Worm (Caenorhabditis elegans) whole organism, midembryonic: ENCODE data around the gene ptr-20.
A peak's percentile ranks its signal among the peaks of the same experiment; 100 is the strongest.
"Not testable (repeated sequence)": the region's sequence is repeated elsewhere in the genome, so short reads cannot be mapped to it uniquely, and the experiment has no call there.

Experiments
- T22C8.4 ChIP-seq: fragments of 200-800 bp; sonication (Bioruptor generic); IDR thresholded peaks from 2 replicates; pipeline ENCODE4 v1.3.6; 2022; ENCODE audit warnings: missing genetic modification characterization, missing compliant biosample characterization
- cog-1 ChIP-seq: sonication (generic microtip); optimal IDR thresholded peaks from 2 replicates; lab custom pipeline; 2016; ENCODE audit warnings: missing genetic modification characterization, missing compliant biosample characterization
- flt-1 ChIP-seq: fragments of 200-800 bp; sonication (Bioruptor generic); IDR thresholded peaks from 2 replicates; pipeline ENCODE4 v1.3.6; 2022; ENCODE audit warnings: missing genetic modification characterization, missing compliant biosample characterization
- klf-2 ChIP-seq: fragments of 200-800 bp; sonication (Bioruptor generic); conservative IDR thresholded peaks from 2 replicates; pipeline ENCODE4 v1.3.6; 2022; ENCODE audit warnings: missing genetic modification reagents, missing genetic modification characterization, missing compliant biosample characterization
- med-1 ChIP-seq: sonication (generic microtip); optimal IDR thresholded peaks from 2 replicates; lab custom pipeline; 2017; ENCODE audit warnings: missing genetic modification characterization, mild to moderate bottlenecking, missing compliant biosample characterization, antibody characterized with exemption, missing genetic modification reagents; ENCODE audit not compliant: insufficient read depth
- ref-1 ChIP-seq: fragments of 200-800 bp; sonication (Bioruptor generic); conservative IDR thresholded peaks from 2 replicates; pipeline ENCODE4 v1.3.6; 2022; ENCODE audit warnings: missing genetic modification reagents, missing genetic modification characterization, missing compliant biosample characterization
- tab-1 ChIP-seq: fragments of 200-800 bp; sonication (Bioruptor generic); IDR thresholded peaks from 2 replicates; pipeline ENCODE4 v1.3.6; 2022; ENCODE audit warnings: missing genetic modification characterization, missing compliant biosample characterization
- ztf-23 ChIP-seq: fragments of 200-800 bp; sonication (Bioruptor generic); IDR thresholded peaks from 2 replicates; pipeline ENCODE4 v1.3.6; 2022; ENCODE audit warnings: missing genetic modification reagents, missing genetic modification characterization, missing compliant biosample characterization
- ztf-29 ChIP-seq: fragments of 200-800 bp; sonication (Bioruptor generic); IDR thresholded peaks from 2 replicates; pipeline ENCODE4 v1.3.6; 2022; ENCODE audit warnings: missing genetic modification reagents, missing genetic modification characterization, missing compliant biosample characterization

ptr-20 gene

DNA sequence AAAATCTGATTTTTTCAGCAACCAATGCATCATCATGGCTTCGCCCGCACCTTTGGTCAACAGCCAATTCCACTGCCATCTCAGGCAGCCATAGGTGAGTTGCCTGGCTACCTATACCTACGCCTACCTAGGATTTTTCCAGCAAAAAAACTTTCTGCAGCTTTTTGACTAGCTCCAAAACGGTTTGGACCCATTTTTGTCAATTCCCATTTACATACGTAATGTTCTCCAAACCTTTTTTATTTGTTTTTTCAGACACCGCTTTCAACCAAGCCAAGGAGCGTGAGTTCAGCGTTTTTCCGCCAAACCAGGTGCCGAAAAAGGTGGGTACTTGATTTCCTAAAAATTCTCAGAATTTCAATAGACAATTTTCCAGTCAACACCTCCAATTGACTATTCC lies 14.3 kb upstream of the ptr-20 start:
- TF ChIP-seq cog-1 (tag; lab: Kevin White, UChicago) = no peak
- no peak for TF ChIP-seq ztf-23 (GFP tag; lab: Robert Waterston, UW)
- no peak for TF ChIP-seq T22C8.4
- TF ChIP-seq flt-1 (GFP tag; lab: Robert Waterston, UW) = no peak

DNA sequence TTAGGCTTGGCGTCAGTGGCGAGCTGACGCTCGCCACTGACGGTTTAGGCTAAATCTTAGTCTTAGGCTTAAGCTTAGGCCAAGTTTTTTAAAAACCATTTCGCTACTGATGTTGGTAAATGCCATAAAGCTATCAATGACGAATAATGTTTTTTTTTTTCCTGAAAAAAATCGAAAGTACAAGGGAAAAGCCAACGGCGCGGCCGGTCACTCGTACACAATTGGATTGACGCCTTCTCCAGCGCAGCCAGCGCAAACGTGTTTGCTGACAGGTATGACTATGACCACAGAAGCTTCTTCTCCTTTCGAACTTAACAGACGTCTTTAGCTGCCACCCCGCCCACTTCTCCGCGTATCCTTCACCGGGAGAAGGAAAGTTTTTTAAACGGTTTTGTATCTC lies 12.4 kb upstream of the ptr-20 start, which contains the start of gene Y53F4B.27:
TSS of gene Y53F4B.27 (plus strand) at position 301 of the 400 bp plus-strand sequence.
- TF ChIP-seq T22C8.4 (no peak), ztf-23 (GFP tag; lab: Robert Waterston, UW) (no peak), flt-1 (GFP tag; lab: Robert Waterston, UW) (no peak), ref-1 (no peak), med-1 (no peak), klf-2 (GFP tag; lab: Robert Waterston, UW) (no peak), tab-1 (GFP tag; lab: Robert Waterston, UW) (no peak), cog-1 (tag; lab: Kevin White, UChicago) (no peak), ztf-29 (GFP tag; lab: Robert Waterston, UW) (no peak)

DNA sequence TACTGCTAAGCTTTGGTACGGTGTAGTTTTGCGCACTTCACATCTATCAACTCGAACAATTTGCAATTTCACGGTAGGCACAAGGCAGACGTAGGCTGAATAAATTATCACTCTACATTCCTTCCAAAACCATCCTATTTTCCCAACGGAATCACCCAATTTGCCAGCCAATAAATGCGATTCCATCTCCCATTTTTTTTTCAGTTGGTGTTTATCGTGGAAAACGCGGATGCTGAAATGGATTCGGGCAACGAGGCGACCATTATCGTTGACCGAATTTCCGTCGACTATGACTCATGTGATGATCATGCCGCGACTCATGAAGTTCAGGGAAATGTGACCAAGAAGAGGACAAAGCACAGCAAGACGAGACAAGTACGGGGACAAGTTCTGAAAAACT lies 9.5 kb upstream of the ptr-20 start:
- TF ChIP-seq klf-2 (GFP tag; lab: Robert Waterston, UW) (no peak), tab-1 (GFP tag; lab: Robert Waterston, UW) (no peak), ztf-23 (GFP tag; lab: Robert Waterston, UW) (no peak), T22C8.4 (no peak), cog-1 (tag; lab: Kevin White, UChicago) (no peak), ref-1 (no peak), ztf-29 (GFP tag; lab: Robert Waterston, UW) (no peak), med-1 (no peak), flt-1 (GFP tag; lab: Robert Waterston, UW) (no peak)

DNA sequence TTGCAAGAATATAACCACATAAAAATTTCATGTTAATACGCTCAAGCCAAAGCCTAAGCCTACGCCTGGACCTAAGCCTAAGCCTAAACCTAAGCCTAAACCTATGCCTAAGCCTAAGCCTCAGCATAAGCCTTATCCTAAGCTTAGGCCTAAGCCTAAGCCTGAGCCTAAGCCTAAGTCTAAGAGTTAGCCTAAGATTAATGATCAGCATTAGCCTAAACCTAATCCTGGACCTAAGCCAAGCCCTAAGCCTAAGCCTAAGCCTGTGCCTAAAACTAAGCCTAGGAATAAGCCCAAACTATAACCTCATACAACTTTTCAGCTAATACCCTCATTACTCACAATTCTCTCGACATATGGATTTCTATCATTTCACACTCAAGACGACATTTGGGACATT lies 384 bp downstream of the ptr-20 start:
- no peak for TF ChIP-seq cog-1 (tag; lab: Kevin White, UChicago)
- TF ChIP-seq tab-1 (GFP tag; lab: Robert Waterston, UW) = no peak
- TF ChIP-seq ref-1 = no peak
- no peak for TF ChIP-seq ztf-29 (GFP tag; lab: Robert Waterston, UW)
- TF ChIP-seq ztf-23 (GFP tag; lab: Robert Waterston, UW) = no peak
- TF ChIP-seq flt-1 (GFP tag; lab: Robert Waterston, UW) = no peak
- TF ChIP-seq med-1 = no peak
- no peak for TF ChIP-seq T22C8.4
- no peak for TF ChIP-seq klf-2 (GFP tag; lab: Robert Waterston, UW)

DNA sequence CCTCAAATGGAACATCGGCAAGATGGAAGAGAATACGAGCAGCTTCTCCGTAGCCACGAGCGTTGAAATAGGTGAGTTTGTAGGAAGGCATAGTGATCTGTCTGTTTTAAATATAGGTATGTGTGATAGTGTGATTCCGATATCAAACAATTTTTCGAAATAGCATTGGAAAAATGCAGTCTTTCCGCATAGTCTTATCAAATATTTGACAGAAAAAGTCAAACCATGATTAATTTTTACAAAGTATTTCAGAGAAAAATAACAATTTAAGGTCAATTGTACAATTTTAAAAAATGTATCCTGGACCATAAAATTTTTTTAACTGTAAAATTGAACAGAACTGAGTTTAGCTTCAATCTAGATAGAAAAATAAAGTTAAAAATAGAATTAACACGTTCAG lies 6.5 kb downstream of the ptr-20 start, which contains the start of gene gst-26:
TSS of gene gst-26 (minus strand) at position 101 of the 400 bp plus-strand sequence.
- TF ChIP-seq tab-1 (GFP tag; lab: Robert Waterston, UW) = no peak
- no peak for TF ChIP-seq T22C8.4
- TF ChIP-seq cog-1 (tag; lab: Kevin White, UChicago) = no peak
- TF ChIP-seq med-1 = no peak
- no peak for TF ChIP-seq klf-2 (GFP tag; lab: Robert Waterston, UW)
- no peak for TF ChIP-seq ztf-29 (GFP tag; lab: Robert Waterston, UW)
- no peak for TF ChIP-seq ztf-23 (GFP tag; lab: Robert Waterston, UW)
- no peak for TF ChIP-seq flt-1 (GFP tag; lab: Robert Waterston, UW)
- TF ChIP-seq ref-1 = no peak

DNA sequence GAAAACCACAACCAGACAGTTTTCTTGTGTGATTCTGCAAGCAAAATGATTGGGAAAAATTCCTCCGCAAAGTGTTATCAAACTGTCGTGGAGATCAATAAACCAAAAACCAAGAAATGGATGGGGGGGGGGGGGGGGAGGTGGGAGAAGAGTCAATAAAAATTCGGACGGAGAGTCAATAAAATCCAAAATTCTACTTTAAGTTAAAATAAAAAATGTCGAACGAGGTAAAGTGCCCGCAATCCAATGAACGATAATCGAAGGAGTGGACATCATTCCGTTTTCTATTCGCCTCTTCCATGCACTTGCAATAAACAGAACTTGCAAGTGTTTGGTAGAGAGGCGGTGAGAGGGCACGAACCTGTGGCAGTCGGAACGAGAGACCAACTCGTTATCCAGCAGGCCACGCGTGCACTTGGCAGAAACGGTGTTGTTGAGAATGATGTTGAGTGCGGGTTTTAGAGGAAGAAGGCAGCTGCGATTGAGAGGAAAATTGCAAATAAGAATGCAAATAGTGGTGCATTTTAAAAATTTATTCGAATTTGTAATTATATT lies 7.8 kb downstream of the ptr-20 start, which contains the start of gene gst-27:
TSS of gene gst-27 (minus strand) at position 51 of the 555 bp plus-strand sequence.
- TF ChIP-seq ztf-29 (GFP tag; lab: Robert Waterston, UW) = peak; percentile 88
- TF ChIP-seq klf-2 (GFP tag; lab: Robert Waterston, UW) = peak; percentile 79
- peak; percentile 94 for TF ChIP-seq flt-1 (GFP tag; lab: Robert Waterston, UW)
- peak; percentile 89 for TF ChIP-seq ztf-23 (GFP tag; lab: Robert Waterston, UW)
- TF ChIP-seq tab-1 (GFP tag; lab: Robert Waterston, UW) = peak; percentile 93
- TF ChIP-seq med-1 = peak; percentile 41
- TF ChIP-seq ref-1 = peak; percentile 76
- TF ChIP-seq T22C8.4 = peak; percentile 57
- TF ChIP-seq cog-1 (tag; lab: Kevin White, UChicago) = peak; percentile 76

DNA sequence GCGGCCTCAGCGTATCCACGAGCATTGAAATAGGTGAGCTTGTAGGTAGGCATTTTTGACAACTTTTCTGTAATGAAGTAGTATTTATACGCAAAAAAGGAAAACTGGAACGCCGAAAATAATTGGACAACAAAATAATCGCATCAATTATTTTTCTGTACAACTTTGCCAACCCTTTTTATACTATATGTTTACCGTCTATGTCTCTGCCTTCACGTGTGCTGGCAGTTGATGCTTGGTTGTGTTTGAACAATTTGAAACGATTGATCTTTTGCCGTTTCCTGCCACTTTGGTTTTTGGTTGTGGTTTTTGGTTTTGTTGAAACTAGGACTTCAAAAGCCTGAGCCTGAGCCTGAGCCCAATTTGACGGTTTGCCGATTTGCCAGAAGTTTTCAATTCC lies 9.4 kb downstream of the ptr-20 start, which contains the start of gene gst-28:
TSS of gene gst-28 (minus strand) at position 238 of the 400 bp plus-strand sequence.
- no peak for TF ChIP-seq T22C8.4
- TF ChIP-seq cog-1 (tag; lab: Kevin White, UChicago) = no peak
- no peak for TF ChIP-seq flt-1 (GFP tag; lab: Robert Waterston, UW)

DNA sequence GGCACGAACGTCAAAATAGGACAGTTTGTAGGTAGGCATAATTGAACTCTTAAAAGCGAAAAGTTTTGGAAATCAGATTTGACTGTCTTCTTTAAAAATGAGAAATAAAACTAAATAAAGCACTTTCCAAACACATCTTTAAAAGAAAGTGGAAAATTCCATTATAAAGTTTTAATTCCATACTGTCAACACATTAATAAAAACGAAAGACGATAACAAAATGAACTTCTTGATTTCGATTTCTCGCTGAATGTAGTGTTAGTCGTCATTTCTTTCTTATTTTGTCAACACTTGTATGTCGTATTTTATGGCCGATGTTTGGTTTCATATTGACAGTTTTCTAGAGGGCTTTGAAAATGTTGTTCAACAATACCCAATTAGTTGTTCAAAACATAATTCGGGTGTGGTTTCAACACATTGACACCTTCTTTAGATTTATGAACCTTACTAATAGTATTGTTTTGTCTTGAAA lies 11.9 kb downstream of the ptr-20 start, which contains the start of gene gst-29:
TSS of gene gst-29 (minus strand) at position 51 of the 472 bp plus-strand sequence.
- TF ChIP-seq klf-2 (GFP tag; lab: Robert Waterston, UW) (no peak), ztf-29 (GFP tag; lab: Robert Waterston, UW) (no peak), flt-1 (GFP tag; lab: Robert Waterston, UW) (no peak), tab-1 (GFP tag; lab: Robert Waterston, UW) (no peak), T22C8.4 (no peak), ztf-23 (GFP tag; lab: Robert Waterston, UW) (no peak), cog-1 (tag; lab: Kevin White, UChicago) (no peak), ref-1 (no peak)

DNA sequence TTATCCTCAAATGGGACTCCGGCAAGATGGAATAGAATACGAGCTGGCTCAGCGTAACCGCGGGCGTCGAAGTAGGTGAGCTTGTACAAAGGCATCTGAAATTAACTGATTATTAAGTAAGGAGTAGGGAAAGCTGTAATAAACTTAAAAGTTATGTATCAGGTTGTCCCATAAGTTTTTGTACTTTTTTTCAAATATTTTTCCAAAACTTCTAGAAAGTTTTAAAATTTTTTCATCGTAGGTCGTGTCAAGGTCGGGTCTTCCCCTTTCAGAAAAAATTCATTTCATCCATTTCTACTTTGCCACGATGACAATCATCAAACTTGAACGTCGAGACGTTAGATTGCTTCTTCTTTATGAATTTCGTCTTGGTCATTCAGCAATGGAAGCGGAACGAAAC lies 13.8 kb downstream of the ptr-20 start, which contains the start of gene gst-39:
TSS of gene gst-39 (minus strand) at position 101 of the 400 bp plus-strand sequence.
- TF ChIP-seq ztf-23 (GFP tag; lab: Robert Waterston, UW); ref-1; cog-1 (tag; lab: Kevin White, UChicago): not testable (repeated sequence)

DNA sequence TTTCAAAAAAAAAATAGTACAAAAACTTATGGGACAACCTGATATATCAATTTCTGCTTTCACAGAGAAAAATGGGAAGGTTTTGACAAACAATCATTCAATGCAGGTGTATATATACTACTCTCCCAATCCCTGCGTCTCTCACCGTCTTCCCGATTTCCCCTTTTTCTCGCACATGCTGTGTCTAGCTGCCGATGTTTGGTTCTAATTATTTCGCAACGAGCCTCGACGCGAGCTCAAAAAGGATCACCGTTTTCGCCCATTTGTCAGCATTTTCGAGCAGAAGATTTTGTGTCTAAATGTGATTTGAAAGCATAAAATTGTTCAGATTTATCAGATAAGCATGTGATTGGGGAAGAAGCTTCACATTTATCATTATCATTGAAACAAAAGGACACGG lies 15.2 kb downstream of the ptr-20 start:
- TF ChIP-seq cog-1 (tag; lab: Kevin White, UChicago) (no peak), klf-2 (GFP tag; lab: Robert Waterston, UW) (no peak), tab-1 (GFP tag; lab: Robert Waterston, UW) (no peak), T22C8.4 (no peak), ztf-23 (GFP tag; lab: Robert Waterston, UW) (no peak), ref-1 (no peak), ztf-29 (GFP tag; lab: Robert Waterston, UW) (no peak), flt-1 (GFP tag; lab: Robert Waterston, UW) (no peak), med-1 (no peak)
